Fruit fly (Drosophila melanogaster): ENCODE results near the gene CG9743.

Gene CG9743

dm6 chr3R:30200091-30200698 is 2.6 kb downstream of the CG9743 start (continued):
- TF ChIP-seq odd (GFP tag; optimal IDR thresholded peaks at IDR 0.05) (no peak), CG6683 (GFP tag; optimal IDR thresholded peaks at IDR 0.05) (no peak), kah (GFP tag; optimal IDR thresholded peaks at IDR 0.05) (no peak), CoRest (tag; optimal IDR thresholded peaks at IDR 0.05) (peak; percentile 22), CG33213 (GFP tag; optimal IDR thresholded peaks at IDR 0.05) (no peak), salm (tag; optimal IDR thresholded peaks at IDR 0.05) (no peak), crc (GFP tag; optimal IDR thresholded peaks at IDR 0.05) (no peak), danr (GFP tag; IDR thresholded peaks at IDR 0.05) (no peak), wor (GFP tag; IDR thresholded peaks at IDR 0.05) (no peak), CkIIα-i1 (GFP tag; IDR thresholded peaks at IDR 0.05) (no peak), Hsf (GFP tag; optimal IDR thresholded peaks at IDR 0.05) (no peak), sug (tag; optimal IDR thresholded peaks at IDR 0.05) (peak; percentile 89), CG17912 (GFP tag; optimal IDR thresholded peaks at IDR 0.05) (no peak), pb (GFP tag; optimal IDR thresholded peaks at IDR 0.05) (no peak), CG6689 (GFP tag; IDR thresholded peaks at IDR 0.05) (peak; percentile 21; the same call in 1 of the 2 replicates), Dad (GFP tag; optimal IDR thresholded peaks at IDR 0.05) (no peak), Hr51 (GFP tag; optimal IDR thresholded peaks at IDR 0.05) (peak in 1 of 2 experiments; percentile 42), nau (GFP tag; optimal IDR thresholded peaks at IDR 0.05) (no peak), CG17568 (GFP tag; optimal IDR thresholded peaks at IDR 0.05) (no peak), hb (GFP tag; IDR thresholded peaks at IDR 0.05; ENCODE audit: partially characterized antibody) (no peak), CG43689 (GFP tag; IDR thresholded peaks at IDR 0.05) (no peak), usp (GFP tag; optimal IDR thresholded peaks at IDR 0.05) (no peak), otp (GFP tag; IDR thresholded peaks at IDR 0.05) (0 out of 3 replicates have a peak, but pooled peaks have one; percentile 24), CG10267 (tag; optimal IDR thresholded peaks at IDR 0.05) (no peak), CG7372 (GFP tag; IDR thresholded peaks at IDR 0.05) (no peak), Antp (GFP tag; optimal IDR thresholded peaks at IDR 0.05) (peak; percentile 24), zf30C (GFP tag; optimal IDR thresholded peaks at IDR 0.05) (no peak), tna (GFP tag; IDR thresholded peaks at IDR 0.05; ENCODE audit: partially characterized antibody) (no peak), Atf3 (GFP tag; optimal IDR thresholded peaks at IDR 0.05) (no peak), CG15479 (GFP tag; optimal IDR thresholded peaks at IDR 0.05) (no peak), CG42726 (GFP tag; IDR thresholded peaks at IDR 0.05; ENCODE audit: partially characterized antibody) (no peak), grau (tag; optimal IDR thresholded peaks at IDR 0.05) (peak; percentile 33), da (GFP tag; optimal IDR thresholded peaks at IDR 0.05) (peak; percentile 13), Sox102F (GFP tag; optimal IDR thresholded peaks at IDR 0.05) (peak; percentile 37), oc (tag; optimal IDR thresholded peaks at IDR 0.05) (no peak), sima (GFP tag; optimal IDR thresholded peaks at IDR 0.05) (no peak), CG13624 (GFP tag; optimal IDR thresholded peaks at IDR 0.05) (peak; percentile 23), CG11456 (GFP tag; IDR thresholded peaks at IDR 0.05) (peak; percentile 71; the same call in 2 of the 3 replicates), CG7928 (GFP tag; optimal IDR thresholded peaks at IDR 0.05) (no peak), CG10274 (GFP tag; optimal IDR thresholded peaks at IDR 0.05) (no peak), CG8478 (optimal IDR thresholded peaks at IDR 0.05) (no peak), nmo (GFP tag; optimal IDR thresholded peaks at IDR 0.05) (no peak), CG12299 (tag; optimal IDR thresholded peaks at IDR 0.05) (no peak), CG14050 (GFP tag; IDR thresholded peaks at IDR 0.05) (no peak), sc (optimal IDR thresholded peaks at IDR 0.05) (no peak), sc (GFP tag; optimal IDR thresholded peaks at IDR 0.05) (no peak), sens-2 (GFP tag; IDR thresholded peaks at IDR 0.05) (no peak), CG4404 (GFP tag; IDR thresholded peaks at IDR 0.05) (no peak), CG16863 (GFP tag; optimal IDR thresholded peaks at IDR 0.05) (no peak), D19A (tag; optimal IDR thresholded peaks at IDR 0.05) (peak; percentile 0), E2f1 (GFP tag; IDR thresholded peaks at IDR 0.05) (no peak)

Data from whole organism, embryonic.